Fruit fly (Drosophila melanogaster): ENCODE data around the gene Vps33B.

DNA sequence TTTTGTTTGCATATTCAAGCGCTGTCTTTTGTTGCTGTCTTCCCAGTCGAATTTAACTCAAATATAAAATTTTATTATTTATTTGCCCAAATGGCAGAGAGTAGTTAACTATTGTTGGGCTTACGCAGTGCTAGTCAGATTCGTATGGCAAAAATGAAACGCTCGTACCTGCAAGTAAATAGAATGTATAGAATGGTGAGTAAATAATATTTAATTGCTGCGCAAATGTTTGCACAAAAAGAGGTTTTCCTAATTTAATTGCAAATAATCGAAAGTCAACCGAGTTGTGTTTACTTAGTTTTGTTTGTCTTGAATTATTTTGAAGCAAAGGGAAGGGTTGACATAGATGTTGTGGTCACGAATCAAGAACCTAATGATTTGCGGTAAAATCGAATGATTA lies 24.6 kb upstream of the Vps33B start:
- TF ChIP-seq CG32121 (GFP tag; IDR thresholded peaks at IDR 0.05): no peak
- no peak for TF ChIP-seq EcR (GFP tag; optimal IDR thresholded peaks at IDR 0.05)
- TF ChIP-seq CG34367 (tag; optimal IDR thresholded peaks at IDR 0.05): no peak
- no peak for TF ChIP-seq rn (GFP tag; IDR thresholded peaks at IDR 0.05)
- TF ChIP-seq CG15710 (tag; optimal IDR thresholded peaks at IDR 0.05): no peak

Measured in whole organism, pupa.